Fruit fly (Drosophila melanogaster) whole organism, larva: ENCODE measurements around the gene AkhR.

ENCODE experiments used
- noc ChIP-seq: fragments of 200-800 bp; sonication (Bioruptor generic); optimal IDR thresholded peaks from 3 replicates; lab custom pipeline; 2019; ENCODE audit warnings: missing biosample characterization, mild to moderate bottlenecking, missing genetic modification characterization, moderate library complexity

AkhR gene

dm6 chr2L:6705081-6705480 is 10.9 kb downstream of the AkhR start:
- TF ChIP-seq noc: no peak

dm6 chr2L:6701409-6702199 is 14.4 kb downstream of the AkhR start:
- TF ChIP-seq noc: no peak

- no peak for TF ChIP-seq noc
These were observed 15.2 kb downstream of the AkhR start for dm6 chr2L:6700742-6701141.

dm6 chr2L:6698387-6698786 is 17.6 kb downstream of the AkhR start:
- no peak for TF ChIP-seq noc

- no peak for TF ChIP-seq noc
These were observed 19.8 kb downstream of the AkhR start for dm6 chr2L:6696229-6696628.

- peak; percentile 48 for TF ChIP-seq noc
These were observed 22.2 kb downstream of the AkhR start for dm6 chr2L:6693794-6694254.

- no peak for TF ChIP-seq noc
These were observed 23.9 kb downstream of the AkhR start for dm6 chr2L:6692048-6692447.

dm6 chr2L:6686612-6687011 is 29.4 kb downstream of the AkhR start, which contains the start of gene CG11327:
Gene CG11327 (minus strand): TSS chr2L:6686712.
- no peak for TF ChIP-seq noc

- peak; percentile 61 for TF ChIP-seq noc
These were observed 31.7 kb downstream of the AkhR start, which contains the start of gene Nhe3 for dm6 chr2L:6683992-6684882. Gene Nhe3 (minus strand): TSS chr2L:6684364.

- peak; percentile 47 for TF ChIP-seq noc
These were observed 33.1 kb downstream of the AkhR start for dm6 chr2L:6682909-6683308.

dm6 chr2L:6677453-6677852 is 38.5 kb downstream of the AkhR start, which contains the start of gene Nse1:
Gene Nse1 (minus strand): TSS chr2L:6677625.
- TF ChIP-seq noc: no peak

dm6 chr2L:6676535-6676934 is 39.5 kb downstream of the AkhR start, which contains the start of gene cort:
Gene cort (minus strand): TSS chr2L:6676635.
- no peak for TF ChIP-seq noc

dm6 chr2L:6673211-6674012 is 42.6 kb downstream of the AkhR start, which contains the start of gene Spn27A:
Gene Spn27A (minus strand): TSS chr2L:6673347.
- TF ChIP-seq noc: peak; percentile 17

- TF ChIP-seq noc: no peak
These were observed 44.6 kb downstream of the AkhR start for dm6 chr2L:6671409-6671808.

- TF ChIP-seq noc: no peak
These were observed 48.2 kb downstream of the AkhR start, which contains the start of gene Galt for dm6 chr2L:6667719-6668325. Gene Galt (minus strand): TSS chr2L:6668033.

dm6 chr2L:6663562-6664051 is 52.4 kb downstream of the AkhR start, which contains the start of the genes CG13771, CG34310 and cup:
Gene CG13771 (minus strand): TSS chr2L:6663612.
Gene CG34310 (plus strand): TSS chr2L:6663664.
Gene cup (plus strand): TSS chr2L:6663664.
- no peak for TF ChIP-seq noc
